Worm (Caenorhabditis elegans) whole organism, young adult: Measurements from ENCODE around the gene mboa-4.

ENCODE experiments used
- F23B12.7 ChIP-seq: sonication (generic microtip); optimal IDR thresholded peaks from 2 replicates; lab custom pipeline; 2017; ENCODE audit warnings: missing genetic modification characterization, mild to moderate bottlenecking, missing compliant biosample characterization, antibody characterized with exemption, moderate library complexity; ENCODE audit not compliant: insufficient read depth
- F52B5.7 ChIP-seq: sonication (generic microtip); optimal IDR thresholded peaks from 2 replicates; lab custom pipeline; 2016; ENCODE audit warnings: mild to moderate bottlenecking, missing genetic modification characterization, missing compliant biosample characterization
- ama-1 ChIP-seq, 3 experiments: fragments of 150-350 bp in 1 of 3; sonication (generic microtip) in 2 of 3; optimal IDR thresholded peaks; 2 replicates each; lab custom pipeline; 2014 to 2018; ENCODE audit warnings: missing biosample characterization in 2 of 3, missing genetic modification characterization in 2 of 3, missing genetic modification reagents in 2 of 3
- ceh-40 ChIP-seq: fragments of 200-800 bp; sonication (Bioruptor generic); IDR thresholded peaks from 2 replicates; pipeline ENCODE4 v1.3.6; 2022; ENCODE audit warnings: missing genetic modification characterization, missing compliant biosample characterization
- dox-1 ChIP-seq: fragments of 200-800 bp; sonication (Bioruptor generic); IDR thresholded peaks from 2 replicates; pipeline ENCODE4 v1.3.6; 2022; ENCODE audit warnings: missing genetic modification reagents, missing genetic modification characterization, missing compliant biosample characterization
- lin-35 ChIP-seq, 3 experiments: fragments of 150-350 bp in 2 of 3; sonication (generic microtip) in 1 of 3; optimal IDR thresholded peaks; 2 replicates each; lab custom pipeline; 2014 to 2018; ENCODE audit warnings: missing biosample characterization in 3 of 3, missing genetic modification characterization in 3 of 3, missing genetic modification reagents in 3 of 3
- mxl-1 ChIP-seq: sonication (generic microtip); optimal IDR thresholded peaks from 2 replicates; lab custom pipeline; 2016; ENCODE audit warnings: missing genetic modification characterization, missing compliant biosample characterization
- nhr-80 ChIP-seq: sonication (generic microtip); optimal IDR thresholded peaks from 2 replicates; lab custom pipeline; 2016; ENCODE audit warnings: missing genetic modification characterization, missing compliant biosample characterization
- pha-4 ChIP-seq: fragments of 150-350 bp; sonication (generic microtip); optimal IDR thresholded peaks from 2 replicates; lab custom pipeline; 2014; ENCODE audit warnings: missing biosample characterization, missing genetic modification reagents, missing genetic modification characterization
- snpc-4 ChIP-seq, 5 experiments: fragments of 150-350 bp in 1 of 5; sonication (generic microtip) in 4 of 5; optimal IDR thresholded peaks; 2 replicates each; lab custom pipeline; 2014 to 2018; ENCODE audit warnings: missing genetic modification characterization in 5 of 5, missing biosample characterization in 3 of 5, antibody characterized with exemption in 2 of 5, mild to moderate bottlenecking in 2 of 5, missing compliant biosample characterization in 2 of 5, missing genotype in 2 of 5, moderate library complexity in 2 of 5, missing genetic modification reagents in 1 of 5
- unc-130 ChIP-seq: sonication (generic microtip); optimal IDR thresholded peaks from 2 replicates; lab custom pipeline; 2016; ENCODE audit warnings: missing genetic modification reagents, missing genetic modification characterization, missing compliant biosample characterization
- ztf-28 ChIP-seq: fragments of 200-800 bp; sonication (Bioruptor generic); IDR thresholded peaks from 2 replicates; pipeline ENCODE4 v1.3.6; 2022; ENCODE audit warnings: missing genetic modification reagents, missing genetic modification characterization, missing compliant biosample characterization
- ztf-3 ChIP-seq: fragments of 200-800 bp; sonication (Bioruptor generic); optimal IDR thresholded peaks from 2 replicates; lab custom pipeline; 2018; ENCODE audit warnings: mild to moderate bottlenecking, missing genetic modification characterization, missing compliant biosample characterization

ce11 chrIV:11207186-11207585, 47.4 kb upstream of the mboa-4 start, which contains the start of gene R07H5.9:
- TF ChIP-seq unc-130 (GFP tag; lab: Kevin White, UChicago): no peak
- TF ChIP-seq ama-1 (optimal IDR thresholded peaks at IDR 0.05; lab: Kevin White, UChicago): no peak
- TF ChIP-seq ama-1 (GFP tag; optimal IDR thresholded peaks at IDR 0.05; lab: Kevin White, UChicago): no peak
- TF ChIP-seq lin-35 (GFP tag; optimal IDR thresholded peaks at IDR 0.05; lab: Kevin White, UChicago): no peak
- TF ChIP-seq pha-4: no peak
- no peak for TF ChIP-seq snpc-4 (GFP tag; optimal IDR thresholded peaks at IDR 0.05; lab: Kevin White, UChicago)
- TF ChIP-seq snpc-4 (tag; optimal IDR thresholded peaks at IDR 0.05; lab: Kevin White, UChicago): no peak
- TF ChIP-seq ztf-28: no peak
- TF ChIP-seq F23B12.7 (tag; lab: Kevin White, UChicago): no peak
- no peak for TF ChIP-seq ceh-40 (GFP tag; lab: Robert Waterston, UW)
- TF ChIP-seq mxl-1: no peak
- TF ChIP-seq dox-1 (GFP tag; lab: Robert Waterston, UW): no peak
- TF ChIP-seq F52B5.7 (tag; lab: Kevin White, UChicago): no peak
- no peak for TF ChIP-seq ztf-3 (GFP tag; lab: Kevin White, UChicago)
- no peak for TF ChIP-seq nhr-80
